Fruit fly (Drosophila melanogaster): ENCODE results near the gene Gss1.
A peak's percentile ranks its signal among the peaks of the same experiment; 100 is the strongest.
"Not testable (repeated sequence)": the region's sequence is repeated elsewhere in the genome, so short reads cannot be mapped to it uniquely, and the experiment has no call there.

The Gss1 gene

dm6 chrX:17886449-17887207 is 2.7 kb upstream of the Gss1 start:
- TF ChIP-seq Sp1 (GFP tag; optimal IDR thresholded peaks at IDR 0.05) (peak; percentile 38), GATAd (GFP tag; optimal IDR thresholded peaks at IDR 0.05) (no peak), N (GFP tag; optimal IDR thresholded peaks at IDR 0.05) (no peak), h (GFP tag; optimal IDR thresholded peaks at IDR 0.05) (peak; percentile 28), sv (GFP tag; optimal IDR thresholded peaks at IDR 0.05) (peak; percentile 1), brk (GFP tag; optimal IDR thresholded peaks at IDR 0.05) (peak; percentile 56), psq (GFP tag; optimal IDR thresholded peaks at IDR 0.05) (peak; percentile 69), br (GFP tag; optimal IDR thresholded peaks at IDR 0.05) (peak; percentile 44), Rel (GFP tag; optimal IDR thresholded peaks at IDR 0.05) (no peak), Rel (tag; optimal IDR thresholded peaks at IDR 0.05) (peak; percentile 99), HLH106 (tag; optimal IDR thresholded peaks at IDR 0.05) (peak; percentile 24), Dfd (GFP tag; optimal IDR thresholded peaks at IDR 0.05) (peak; percentile 46), ey (GFP tag; optimal IDR thresholded peaks at IDR 0.05) (peak; percentile 1), rgr (GFP tag; optimal IDR thresholded peaks at IDR 0.05) (no peak), Hnf4 (GFP tag; optimal IDR thresholded peaks at IDR 0.05) (no peak)

dm6 chrX:17887208-17887627 is 2.1 kb upstream of the Gss1 start, which contains the start of gene mnb:
mnb (minus strand) TSS chrX:17887222.
- no peak for TF ChIP-seq br (GFP tag; optimal IDR thresholded peaks at IDR 0.05)
- no peak for TF ChIP-seq brk (GFP tag; optimal IDR thresholded peaks at IDR 0.05)
- peak in 1 of 2 experiments; percentile 45 for TF ChIP-seq foxo (GFP tag; optimal IDR thresholded peaks at IDR 0.05)
- TF ChIP-seq rgr (GFP tag; optimal IDR thresholded peaks at IDR 0.05): no peak
- TF ChIP-seq HLH106 (tag; optimal IDR thresholded peaks at IDR 0.05): peak; percentile 33
- no peak for TF ChIP-seq CG32264 (GFP tag; optimal IDR thresholded peaks at IDR 0.05)
- TF ChIP-seq Myc (optimal IDR thresholded peaks at IDR 0.05): peak; percentile 65
- peak; percentile 14 for TF ChIP-seq Jra (GFP tag; optimal IDR thresholded peaks at IDR 0.05)
- TF ChIP-seq Hnf4 (GFP tag; optimal IDR thresholded peaks at IDR 0.05): peak; percentile 63
- no peak for TF ChIP-seq Hr83 (GFP tag; optimal IDR thresholded peaks at IDR 0.05; ENCODE audit: poor library complexity, severe bottlenecking)
- peak; percentile 14 for TF ChIP-seq ey (GFP tag; optimal IDR thresholded peaks at IDR 0.05)
- TF ChIP-seq OdsH (GFP tag; optimal IDR thresholded peaks at IDR 0.05): no peak

- no peak for TF ChIP-seq brk (GFP tag; optimal IDR thresholded peaks at IDR 0.05)
- TF ChIP-seq Myc (optimal IDR thresholded peaks at IDR 0.05): no peak
- no peak for TF ChIP-seq Dfd (GFP tag; optimal IDR thresholded peaks at IDR 0.05)
- no peak for TF ChIP-seq lola (GFP tag; optimal IDR thresholded peaks at IDR 0.05)
- TF ChIP-seq CG32264 (GFP tag; optimal IDR thresholded peaks at IDR 0.05): no peak
- no peak for TF ChIP-seq sv (GFP tag; optimal IDR thresholded peaks at IDR 0.05)
- no peak for TF ChIP-seq Hnf4 (GFP tag; optimal IDR thresholded peaks at IDR 0.05)
- TF ChIP-seq CrebA (GFP tag; optimal IDR thresholded peaks at IDR 0.05; ENCODE audit: borderline replicate concordance): no peak
- TF ChIP-seq OdsH (GFP tag; optimal IDR thresholded peaks at IDR 0.05): no peak
- TF ChIP-seq Dif (GFP tag; optimal IDR thresholded peaks at IDR 0.05; ENCODE audit: partially characterized antibody): no peak
- no peak for TF ChIP-seq Sp1 (GFP tag; optimal IDR thresholded peaks at IDR 0.05)
- TF ChIP-seq ey (GFP tag; optimal IDR thresholded peaks at IDR 0.05): no peak
- no peak for TF ChIP-seq tai (GFP tag; optimal IDR thresholded peaks at IDR 0.05)
- TF ChIP-seq fru (GFP tag; optimal IDR thresholded peaks at IDR 0.05): no peak
- TF ChIP-seq dmrt93B (GFP tag; optimal IDR thresholded peaks at IDR 0.05): no peak
Observed at dm6 chrX:17887877-17888276, 1.5 kb upstream of the Gss1 start, which contains the start of gene CG6788. CG6788 (plus strand) TSS chrX:17888177.

- TF ChIP-seq OdsH (GFP tag; optimal IDR thresholded peaks at IDR 0.05); Abd-B (GFP tag; optimal IDR thresholded peaks at IDR 0.05); Dif (GFP tag; optimal IDR thresholded peaks at IDR 0.05; ENCODE audit: partially characterized antibody): not testable (repeated sequence)
Observed at dm6 chrX:17899402-17899801, 10.1 kb downstream of the Gss1 start, which contains the start of gene Gss2. Gss2 (plus strand) TSS chrX:17899702.

- TF ChIP-seq Myc (optimal IDR thresholded peaks at IDR 0.05) (peak; percentile 85), jim (GFP tag; optimal IDR thresholded peaks at IDR 0.05) (peak; percentile 47), ey (GFP tag; optimal IDR thresholded peaks at IDR 0.05) (no peak), GATAd (GFP tag; optimal IDR thresholded peaks at IDR 0.05) (no peak)
Observed at dm6 chrX:17907184-17908006, 18.0 kb downstream of the Gss1 start, which contains the start of the genes CG7772 and Vps4. CG7772 (minus strand) TSS chrX:17907261. Vps4 (plus strand) TSS chrX:17907692.
